Fruit fly (Drosophila melanogaster): ENCODE data around the gene rhea.

- TF ChIP-seq CG10348 (GFP tag; IDR thresholded peaks at IDR 0.05), result no peak
- TF ChIP-seq CG9948 (tag; optimal IDR thresholded peaks at IDR 0.05), result no peak
- no peak for TF ChIP-seq Snoo (tag; optimal IDR thresholded peaks at IDR 0.05)
- no peak for TF ChIP-seq CG34367 (tag; optimal IDR thresholded peaks at IDR 0.05)
- TF ChIP-seq Pif1A (GFP tag; optimal IDR thresholded peaks at IDR 0.05), result no peak
- TF ChIP-seq Pif1B (GFP tag; optimal IDR thresholded peaks at IDR 0.05), result no peak
- no peak for TF ChIP-seq D1 (tag; optimal IDR thresholded peaks at IDR 0.05)
- TF ChIP-seq EcR (GFP tag; optimal IDR thresholded peaks at IDR 0.05), result no peak
- TF ChIP-seq CG8159 (tag; optimal IDR thresholded peaks at IDR 0.05), result no peak
- no peak for TF ChIP-seq Ets98B (GFP tag; IDR thresholded peaks at IDR 0.05)
- TF ChIP-seq CG17806 (tag; optimal IDR thresholded peaks at IDR 0.05), result no peak
- TF ChIP-seq CG15710 (tag; optimal IDR thresholded peaks at IDR 0.05), result no peak
- no peak for TF ChIP-seq CG14655 (GFP tag; optimal IDR thresholded peaks at IDR 0.05)
These were observed 12.2 kb downstream of the rhea start for dm6 chr3L:8557018-8557417.

All from whole organism, pupa.